Worm (Caenorhabditis elegans): ENCODE measurements around the gene srx-22.

DNA sequence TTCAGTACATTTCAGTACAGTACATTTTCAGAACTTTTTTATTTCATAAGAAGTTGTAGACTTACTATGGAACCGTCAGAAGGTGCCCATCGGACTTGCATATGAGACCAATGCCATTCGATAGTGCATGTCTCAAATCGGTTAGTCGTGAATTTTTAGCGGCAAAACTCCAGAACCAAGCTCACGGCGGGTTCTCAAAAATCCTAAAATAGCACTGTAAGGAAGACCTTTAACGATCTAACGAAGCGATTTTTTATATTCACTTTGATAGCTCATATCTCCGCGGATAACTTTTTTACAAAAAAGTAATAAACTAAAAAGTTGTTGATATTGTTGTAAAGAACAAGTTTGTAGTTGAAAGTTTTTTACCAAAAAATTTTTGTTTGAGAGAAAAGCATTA is 5.5 kb upstream of the srx-22 start, which contains the start of gene sru-25:
- TF ChIP-seq unc-98 (GFP tag; IDR thresholded peaks at IDR 0.05) = no peak
- TF ChIP-seq unc-130 (tag; optimal IDR thresholded peaks at IDR 0.05) = no peak
- TF ChIP-seq ceh-82 (tag; optimal IDR thresholded peaks at IDR 0.05) = no peak

Data from whole organism, L1 larva.